Worm (Caenorhabditis elegans): ENCODE measurements around the gene R10E4.7.

Gene R10E4.7

DNA sequence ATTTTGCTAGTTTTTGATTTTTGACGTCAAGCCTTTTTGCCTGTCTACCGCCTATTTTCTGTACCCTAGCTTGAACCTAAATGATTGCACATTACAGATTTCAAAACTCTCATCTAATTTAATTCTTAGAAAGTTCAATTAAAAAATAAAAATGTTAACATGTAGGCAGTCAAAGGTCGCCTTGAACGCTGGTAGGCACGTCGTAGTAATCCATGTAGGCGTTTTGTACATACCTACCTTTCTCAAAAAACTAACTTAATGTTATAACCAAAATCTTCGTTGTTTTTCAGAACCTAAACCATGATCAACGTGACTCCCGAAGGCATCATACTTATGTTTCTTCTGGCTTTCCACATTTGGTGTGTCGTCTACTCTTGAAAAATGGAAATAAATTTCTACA lies 29.2 kb downstream of the R10E4.7 start, which contains the start of gene H38K22.9:
TSS of gene H38K22.9 (plus strand) at position 301 of the 400 bp plus-strand sequence.
- TF ChIP-seq unc-62 (GFP tag; optimal IDR thresholded peaks at IDR 0.05), result no peak

- TF ChIP-seq unc-62 (GFP tag; optimal IDR thresholded peaks at IDR 0.05), result no peak
Measured at ce11 chrIII:4328208-4328987, 33.8 kb downstream of the R10E4.7 start.

ce11 chrIII:4330984-4331383 lies 36.4 kb downstream of the R10E4.7 start, which contains the start of gene gly-6:
TSS of gene gly-6 (minus strand) at chrIII:4331228.
- no peak for TF ChIP-seq unc-62 (GFP tag; optimal IDR thresholded peaks at IDR 0.05)

- no peak for TF ChIP-seq unc-62 (GFP tag; optimal IDR thresholded peaks at IDR 0.05)
Measured at ce11 chrIII:4332543-4333042, 38.0 kb downstream of the R10E4.7 start, which contains the start of gene cdk-12. TSS of gene cdk-12 (plus strand) at chrIII:4332992.

DNA sequence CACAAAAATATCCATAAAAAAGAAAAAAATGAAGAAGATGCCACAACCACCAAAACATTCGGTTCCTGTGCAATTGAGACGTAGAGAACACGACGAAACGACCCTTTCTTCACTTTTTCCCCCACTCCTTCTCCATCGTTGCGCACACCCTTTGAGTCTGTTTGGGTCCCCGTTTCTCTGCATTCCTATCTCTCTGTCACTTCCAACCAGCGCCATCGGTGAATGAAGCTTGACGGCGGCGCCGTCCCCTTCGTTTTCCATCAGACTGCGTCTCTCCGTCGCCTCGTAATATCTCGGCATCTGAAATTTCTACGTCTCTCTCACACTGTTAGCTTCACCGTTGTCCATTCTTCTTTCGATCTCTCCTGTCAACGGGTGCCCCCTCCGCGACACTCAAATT lies 41.0 kb downstream of the R10E4.7 start:
- no peak for TF ChIP-seq unc-62 (GFP tag; optimal IDR thresholded peaks at IDR 0.05)

DNA sequence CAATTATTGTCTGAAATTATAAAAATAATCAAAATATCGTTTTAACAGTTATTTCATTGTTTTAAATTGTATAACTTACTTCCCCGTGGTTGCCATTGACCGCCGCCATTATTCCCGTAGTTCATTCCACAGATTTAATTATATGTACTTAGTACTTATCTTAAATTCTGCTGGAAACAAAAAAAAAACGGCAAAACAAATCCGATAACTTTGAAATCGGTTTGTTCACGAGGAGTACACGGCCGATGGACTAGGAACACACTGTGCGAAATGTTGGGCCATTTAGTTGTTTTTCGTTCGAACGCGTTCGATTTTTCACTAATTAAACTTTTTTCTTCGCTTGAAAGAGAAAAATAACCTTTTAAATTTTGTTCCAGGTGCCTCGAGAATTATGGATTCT lies 48.5 kb downstream of the R10E4.7 start, which contains the start of the genes B0285.3 and lcmt-1:
TSS of gene B0285.3 (minus strand) at position 267 of the 400 bp plus-strand sequence.
TSS of gene lcmt-1 (plus strand) at position 377 of the 400 bp plus-strand sequence.
- TF ChIP-seq unc-62 (GFP tag; optimal IDR thresholded peaks at IDR 0.05), result no peak

DNA sequence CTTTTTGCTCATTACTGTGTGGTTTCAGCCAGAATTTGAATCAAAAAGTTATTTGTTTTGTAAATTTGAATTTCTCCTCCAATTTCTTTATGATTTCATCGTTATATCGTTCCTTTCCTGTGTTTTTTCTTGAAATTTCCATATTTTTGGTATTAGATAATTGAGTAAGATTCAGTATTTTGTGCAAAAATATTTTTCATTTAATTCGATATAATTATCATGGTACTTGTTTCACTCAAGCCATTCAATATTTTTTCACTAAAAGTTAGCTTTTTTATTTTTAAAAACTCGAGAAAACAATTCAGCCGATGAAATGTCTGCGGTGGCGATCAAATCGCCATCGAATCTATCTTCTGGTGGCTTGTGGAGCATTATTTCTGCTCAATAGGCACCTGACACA lies 50.4 kb downstream of the R10E4.7 start, which contains the start of gene hse-5:
TSS of gene hse-5 (plus strand) at position 301 of the 400 bp plus-strand sequence.
- TF ChIP-seq unc-62 (GFP tag; optimal IDR thresholded peaks at IDR 0.05), result no peak
